Worm (Caenorhabditis elegans) whole organism, L3 larva: ENCODE results near the gene Y51H4A.937.

ENCODE experiments used
- R02D3.7 ChIP-seq: fragments of 150-350 bp; optimal IDR thresholded peaks from 2 replicates; lab custom pipeline; 2014; ENCODE audit warnings: missing biosample characterization, missing genetic modification characterization
- ama-1 ChIP-seq: fragments of 150-350 bp; optimal IDR thresholded peaks from 2 replicates; lab custom pipeline; 2018
- ceh-16 ChIP-seq: sonication (generic microtip); optimal IDR thresholded peaks from 2 replicates; lab custom pipeline; 2017; ENCODE audit warnings: missing biosample characterization, missing genetic modification characterization
- ceh-28 ChIP-seq: fragments of 150-350 bp; optimal IDR thresholded peaks from 2 replicates; lab custom pipeline; 2014; ENCODE audit warnings: missing biosample characterization, missing genetic modification reagents, missing genetic modification characterization
- ceh-82 ChIP-seq: fragments of 150-350 bp; optimal IDR thresholded peaks from 2 replicates; lab custom pipeline; 2014; ENCODE audit warnings: missing biosample characterization, missing genetic modification characterization
- ceh-9 ChIP-seq: sonication (generic microtip); optimal IDR thresholded peaks from 2 replicates; lab custom pipeline; 2018; ENCODE audit warnings: missing biosample characterization, missing genetic modification characterization
- egl-5 ChIP-seq: fragments of 150-350 bp; optimal IDR thresholded peaks from 2 replicates; lab custom pipeline; 2017; ENCODE audit warnings: missing biosample characterization, missing genetic modification reagents, missing genetic modification characterization, inconsistent platforms
- elt-1 ChIP-seq: fragments of 150-350 bp; optimal IDR thresholded peaks from 2 replicates; lab custom pipeline; 2014; ENCODE audit warnings: missing biosample characterization, missing genetic modification characterization
- elt-2 ChIP-seq: sonication (generic microtip); optimal IDR thresholded peaks from 2 replicates; lab custom pipeline; 2016; ENCODE audit warnings: missing genetic modification reagents, mild to moderate bottlenecking, missing genetic modification characterization, missing compliant biosample characterization
- elt-3 ChIP-seq, 3 experiments: fragments of 150-350 bp in 1 of 3; sonication (generic microtip) in 2 of 3; optimal IDR thresholded peaks; 2 replicates in 2 of 3; 4 replicates in 1 of 3; lab custom pipeline; 2014 to 2017; ENCODE audit warnings: missing biosample characterization in 3 of 3, missing genetic modification characterization in 3 of 3
- eor-1 ChIP-seq, 2 experiments: fragments of 150-350 bp; optimal IDR thresholded peaks; 2 replicates each; lab custom pipeline; 2014 to 2018; ENCODE audit warnings: missing biosample characterization in 2 of 2, missing genetic modification characterization in 2 of 2
- fkh-10 ChIP-seq: sonication (generic microtip); optimal IDR thresholded peaks from 2 replicates; lab custom pipeline; 2017; ENCODE audit warnings: missing biosample characterization, missing genetic modification reagents, missing genetic modification characterization
- fos-1 ChIP-seq: fragments of 150-350 bp; optimal IDR thresholded peaks from 2 replicates; lab custom pipeline; 2014; ENCODE audit warnings: missing biosample characterization, missing genetic modification characterization
- hmg-11 ChIP-seq: sonication (generic microtip); optimal IDR thresholded peaks from 2 replicates; lab custom pipeline; 2016; ENCODE audit warnings: missing genetic modification characterization, missing compliant biosample characterization
- jun-1 ChIP-seq: fragments of 150-350 bp; optimal IDR thresholded peaks from 2 replicates; lab custom pipeline; 2014; ENCODE audit warnings: missing biosample characterization, missing genetic modification reagents, missing genetic modification characterization
- lin-15B ChIP-seq: fragments of 150-350 bp; optimal IDR thresholded peaks from 2 replicates; lab custom pipeline; 2014; ENCODE audit warnings: missing biosample characterization, missing genetic modification characterization
- lin-39 ChIP-seq: fragments of 150-350 bp; optimal IDR thresholded peaks from 2 replicates; lab custom pipeline; 2018; ENCODE audit warnings: missing biosample characterization, missing genetic modification reagents, missing genetic modification characterization
- lsy-12 ChIP-seq: sonication (generic microtip); optimal IDR thresholded peaks from 2 replicates; lab custom pipeline; 2016; ENCODE audit warnings: mild to moderate bottlenecking, missing genetic modification characterization, missing compliant biosample characterization
- nfya-1 ChIP-seq: sonication (generic microtip); optimal IDR thresholded peaks from 2 replicates; lab custom pipeline; 2017; ENCODE audit warnings: missing genetic modification characterization, mild to moderate bottlenecking, missing compliant biosample characterization, antibody characterized with exemption, moderate library complexity; ENCODE audit not compliant: insufficient read depth
- nhr-11 ChIP-seq: fragments of 150-350 bp; optimal IDR thresholded peaks from 2 replicates; lab custom pipeline; 2014; ENCODE audit warnings: missing biosample characterization, missing genetic modification characterization
- nhr-12 ChIP-seq: fragments of 150-350 bp; optimal IDR thresholded peaks from 2 replicates; lab custom pipeline; 2014; ENCODE audit warnings: missing biosample characterization, missing genetic modification characterization
- nhr-237 ChIP-seq: fragments of 150-350 bp; optimal IDR thresholded peaks from 2 replicates; lab custom pipeline; 2014; ENCODE audit warnings: missing biosample characterization, missing genetic modification characterization
- nhr-25 ChIP-seq: sonication (generic microtip); optimal IDR thresholded peaks from 2 replicates; lab custom pipeline; 2017; ENCODE audit warnings: missing biosample characterization, missing genetic modification characterization
- nhr-28 ChIP-seq: fragments of 150-350 bp; optimal IDR thresholded peaks from 2 replicates; lab custom pipeline; 2014; ENCODE audit warnings: missing biosample characterization, missing genetic modification characterization
- nhr-43 ChIP-seq: sonication (generic microtip); optimal IDR thresholded peaks from 2 replicates; lab custom pipeline; 2016; ENCODE audit warnings: mild to moderate bottlenecking, missing genetic modification characterization, missing compliant biosample characterization; ENCODE audit not compliant: poor library complexity, severe bottlenecking
- pha-4 ChIP-seq: fragments of 150-350 bp; optimal IDR thresholded peaks from 2 replicates; lab custom pipeline; 2014; ENCODE audit warnings: missing biosample characterization, missing genetic modification reagents, missing genetic modification characterization
- pqm-1 ChIP-seq: fragments of 150-350 bp; optimal IDR thresholded peaks from 2 replicates; lab custom pipeline; 2017; ENCODE audit warnings: missing biosample characterization, missing genetic modification characterization, inconsistent platforms
- sea-2 ChIP-seq: fragments of 150-350 bp; sonication (generic microtip); optimal IDR thresholded peaks from 4 replicates; lab custom pipeline; 2014; ENCODE audit warnings: missing biosample characterization, missing genetic modification reagents, missing genetic modification characterization
- skn-1 ChIP-seq: fragments of 150-350 bp; optimal IDR thresholded peaks from 2 replicates; lab custom pipeline; 2014; ENCODE audit warnings: missing biosample characterization, missing genetic modification characterization
- snpc-4 ChIP-seq: fragments of 150-350 bp; optimal IDR thresholded peaks from 2 replicates; lab custom pipeline; 2014; ENCODE audit warnings: missing biosample characterization, missing genetic modification characterization
- tbx-2 ChIP-seq: sonication (generic microtip); optimal IDR thresholded peaks from 2 replicates; lab custom pipeline; 2016; ENCODE audit warnings: mild to moderate bottlenecking, missing genetic modification characterization, missing compliant biosample characterization
- unc-62 ChIP-seq: fragments of 150-350 bp; sonication (generic microtip); optimal IDR thresholded peaks from 4 replicates; lab custom pipeline; 2014; ENCODE audit warnings: missing biosample characterization, missing genetic modification reagents, missing genetic modification characterization
- zag-1 ChIP-seq: fragments of 150-350 bp; optimal IDR thresholded peaks from 2 replicates; lab custom pipeline; 2014; ENCODE audit warnings: missing biosample characterization, missing genetic modification characterization
- ztf-4 ChIP-seq: fragments of 150-350 bp; optimal IDR thresholded peaks from 2 replicates; lab custom pipeline; 2014; ENCODE audit warnings: missing biosample characterization, missing genetic modification characterization

Y51H4A.937 gene

ce11 chrIV:16501855-16502254 is 26.6 kb upstream of the Y51H4A.937 start:
- TF ChIP-seq jun-1 (tag; lab: Kevin White, UChicago) (peak; percentile 49), ceh-28 (peak; percentile 10), nhr-237 (tag; lab: Kevin White, UChicago) (no peak), unc-62 (GFP tag; lab: Kevin White, UChicago) (no peak), elt-2 (tag; lab: Kevin White, UChicago) (peak; percentile 97), fkh-10 (GFP tag; lab: Kevin White, UChicago) (peak; percentile 1), lin-15B (tag; lab: Kevin White, UChicago) (peak; percentile 17), egl-5 (tag; lab: Kevin White, UChicago) (peak; percentile 93), pqm-1 (tag; lab: Kevin White, UChicago) (peak; percentile 78), lsy-12 (tag; lab: Kevin White, UChicago) (no peak), lin-39 (tag; lab: Kevin White, UChicago) (peak; percentile 52), snpc-4 (tag; lab: Kevin White, UChicago) (peak; percentile 17), hmg-11 (tag; lab: Kevin White, UChicago) (peak; percentile 74), pha-4 (tag; lab: Kevin White, UChicago) (peak; percentile 59), nfya-1 (tag; lab: Kevin White, UChicago) (peak; percentile 75), skn-1 (tag; lab: Kevin White, UChicago) (peak; percentile 30)
- TF ChIP-seq, all 47 proteins: peak for 13

ce11 chrIV:16502387-16502786 is 26.1 kb upstream of the Y51H4A.937 start:
- TF ChIP-seq eor-1 (tag; optimal IDR thresholded peaks at IDR 0.05; lab: Kevin White, UChicago): no peak
- no peak for TF ChIP-seq ceh-82 (tag; lab: Kevin White, UChicago)
- TF ChIP-seq nhr-43: no peak
- TF ChIP-seq elt-3 (tag; optimal IDR thresholded peaks at IDR 0.05; lab: Kevin White, UChicago): no peak
- TF ChIP-seq hmg-11 (tag; lab: Kevin White, UChicago): no peak
- no peak for TF ChIP-seq nhr-11 (tag; lab: Kevin White, UChicago)
- no peak for TF ChIP-seq ama-1 (lab: Kevin White, UChicago)
- TF ChIP-seq zag-1 (tag; lab: Kevin White, UChicago): no peak
- no peak for TF ChIP-seq nhr-25 (tag; lab: Kevin White, UChicago)
- no peak for TF ChIP-seq nhr-12 (tag; lab: Kevin White, UChicago)
- TF ChIP-seq snpc-4 (tag; lab: Kevin White, UChicago): no peak
- no peak for TF ChIP-seq nfya-1 (tag; lab: Kevin White, UChicago)
- TF ChIP-seq, all 47 proteins: peak for 0

- TF ChIP-seq unc-62 (GFP tag; lab: Kevin White, UChicago): no peak
- TF ChIP-seq ceh-16: no peak
- TF ChIP-seq sea-2 (GFP tag; lab: Kevin White, UChicago): no peak
- TF ChIP-seq lsy-12 (tag; lab: Kevin White, UChicago): no peak
- TF ChIP-seq elt-1: no peak
- TF ChIP-seq fos-1: no peak
- no peak for TF ChIP-seq ceh-9 (tag; lab: Kevin White, UChicago)
- TF ChIP-seq nhr-28: no peak
- no peak for TF ChIP-seq tbx-2 (tag; lab: Kevin White, UChicago)
- TF ChIP-seq snpc-4 (tag; lab: Kevin White, UChicago): no peak
- no peak for TF ChIP-seq ztf-4 (tag; lab: Kevin White, UChicago)
- TF ChIP-seq R02D3.7 (tag; lab: Kevin White, UChicago): no peak
- no peak for TF ChIP-seq nfya-1 (tag; lab: Kevin White, UChicago)
- no peak for TF ChIP-seq nhr-25 (tag; lab: Kevin White, UChicago)
These were observed 25.4 kb upstream of the Y51H4A.937 start for ce11 chrIV:16503049-16503448.

- no peak for TF ChIP-seq nhr-237 (tag; lab: Kevin White, UChicago)
- peak; percentile 20 for TF ChIP-seq snpc-4 (tag; lab: Kevin White, UChicago)
- TF ChIP-seq, all 47 proteins: peak for 1
These were observed 24.8 kb upstream of the Y51H4A.937 start for ce11 chrIV:16503590-16504217.
